Worm (Caenorhabditis elegans) whole organism, L3 larva: ENCODE data around the gene B0348.10.

Source experiments
- R02D3.7 ChIP-seq: fragments of 150-350 bp; optimal IDR thresholded peaks from 2 replicates; lab custom pipeline; 2014; ENCODE audit warnings: missing biosample characterization, missing genetic modification characterization
- aly-2 ChIP-seq: fragments of 150-350 bp; optimal IDR thresholded peaks from 2 replicates; lab custom pipeline; 2014; ENCODE audit warnings: missing biosample characterization, missing genetic modification characterization
- ama-1 ChIP-seq: fragments of 150-350 bp; optimal IDR thresholded peaks from 2 replicates; lab custom pipeline; 2018
- ceh-28 ChIP-seq: fragments of 150-350 bp; optimal IDR thresholded peaks from 2 replicates; lab custom pipeline; 2014; ENCODE audit warnings: missing biosample characterization, missing genetic modification reagents, missing genetic modification characterization
- ceh-82 ChIP-seq: fragments of 150-350 bp; optimal IDR thresholded peaks from 2 replicates; lab custom pipeline; 2014; ENCODE audit warnings: missing biosample characterization, missing genetic modification characterization
- egl-5 ChIP-seq: fragments of 150-350 bp; optimal IDR thresholded peaks from 2 replicates; lab custom pipeline; 2017; ENCODE audit warnings: missing biosample characterization, missing genetic modification reagents, missing genetic modification characterization, inconsistent platforms
- elt-1 ChIP-seq: fragments of 150-350 bp; optimal IDR thresholded peaks from 2 replicates; lab custom pipeline; 2014; ENCODE audit warnings: missing biosample characterization, missing genetic modification characterization
- elt-2 ChIP-seq: sonication (generic microtip); optimal IDR thresholded peaks from 2 replicates; lab custom pipeline; 2016; ENCODE audit warnings: missing genetic modification reagents, mild to moderate bottlenecking, missing genetic modification characterization, missing compliant biosample characterization
- eor-1 ChIP-seq, 2 experiments: fragments of 150-350 bp; optimal IDR thresholded peaks; 2 replicates each; lab custom pipeline; 2014 to 2018; ENCODE audit warnings: missing biosample characterization in 2 of 2, missing genetic modification characterization in 2 of 2
- fkh-10 ChIP-seq: sonication (generic microtip); optimal IDR thresholded peaks from 2 replicates; lab custom pipeline; 2017; ENCODE audit warnings: missing biosample characterization, missing genetic modification reagents, missing genetic modification characterization
- fkh-2 ChIP-seq: fragments of 150-350 bp; optimal IDR thresholded peaks from 2 replicates; lab custom pipeline; 2014; ENCODE audit warnings: missing biosample characterization, missing genetic modification reagents, missing genetic modification characterization
- fos-1 ChIP-seq: fragments of 150-350 bp; optimal IDR thresholded peaks from 2 replicates; lab custom pipeline; 2014; ENCODE audit warnings: missing biosample characterization, missing genetic modification characterization
- hmg-11 ChIP-seq: sonication (generic microtip); optimal IDR thresholded peaks from 2 replicates; lab custom pipeline; 2016; ENCODE audit warnings: missing genetic modification characterization, missing compliant biosample characterization
- jun-1 ChIP-seq: fragments of 150-350 bp; optimal IDR thresholded peaks from 2 replicates; lab custom pipeline; 2014; ENCODE audit warnings: missing biosample characterization, missing genetic modification reagents, missing genetic modification characterization
- lin-15B ChIP-seq: fragments of 150-350 bp; optimal IDR thresholded peaks from 2 replicates; lab custom pipeline; 2014; ENCODE audit warnings: missing biosample characterization, missing genetic modification characterization
- lin-39 ChIP-seq: fragments of 150-350 bp; optimal IDR thresholded peaks from 2 replicates; lab custom pipeline; 2018; ENCODE audit warnings: missing biosample characterization, missing genetic modification reagents, missing genetic modification characterization
- lsy-12 ChIP-seq: sonication (generic microtip); optimal IDR thresholded peaks from 2 replicates; lab custom pipeline; 2016; ENCODE audit warnings: mild to moderate bottlenecking, missing genetic modification characterization, missing compliant biosample characterization
- mdl-1 ChIP-seq: fragments of 150-350 bp; optimal IDR thresholded peaks from 2 replicates; lab custom pipeline; 2014; ENCODE audit warnings: missing biosample characterization, missing genetic modification characterization
- mml-1 ChIP-seq: fragments of 150-350 bp; sonication (generic microtip); optimal IDR thresholded peaks from 3 replicates; lab custom pipeline; 2014; ENCODE audit warnings: missing biosample characterization, missing genetic modification characterization
- nfya-1 ChIP-seq: sonication (generic microtip); optimal IDR thresholded peaks from 2 replicates; lab custom pipeline; 2017; ENCODE audit warnings: missing genetic modification characterization, mild to moderate bottlenecking, missing compliant biosample characterization, antibody characterized with exemption, moderate library complexity; ENCODE audit not compliant: insufficient read depth
- nhr-23 ChIP-seq: fragments of 150-350 bp; optimal IDR thresholded peaks from 2 replicates; lab custom pipeline; 2014; ENCODE audit warnings: missing biosample characterization, missing genetic modification reagents, missing genetic modification characterization
- nhr-237 ChIP-seq: fragments of 150-350 bp; optimal IDR thresholded peaks from 2 replicates; lab custom pipeline; 2014; ENCODE audit warnings: missing biosample characterization, missing genetic modification characterization
- nhr-25 ChIP-seq: sonication (generic microtip); optimal IDR thresholded peaks from 2 replicates; lab custom pipeline; 2017; ENCODE audit warnings: missing biosample characterization, missing genetic modification characterization
- nhr-28 ChIP-seq: fragments of 150-350 bp; optimal IDR thresholded peaks from 2 replicates; lab custom pipeline; 2014; ENCODE audit warnings: missing biosample characterization, missing genetic modification characterization
- nhr-43 ChIP-seq: sonication (generic microtip); optimal IDR thresholded peaks from 2 replicates; lab custom pipeline; 2016; ENCODE audit warnings: mild to moderate bottlenecking, missing genetic modification characterization, missing compliant biosample characterization; ENCODE audit not compliant: poor library complexity, severe bottlenecking
- nhr-67 ChIP-seq: fragments of 150-350 bp; optimal IDR thresholded peaks from 2 replicates; lab custom pipeline; 2014; ENCODE audit warnings: missing biosample characterization, missing genetic modification characterization
- nhr-76 ChIP-seq: fragments of 150-350 bp; sonication (generic microtip); optimal IDR thresholded peaks from 5 replicates; lab custom pipeline; 2014; ENCODE audit warnings: missing biosample characterization, missing genetic modification characterization
- pha-4 ChIP-seq: fragments of 150-350 bp; optimal IDR thresholded peaks from 2 replicates; lab custom pipeline; 2014; ENCODE audit warnings: missing biosample characterization, missing genetic modification reagents, missing genetic modification characterization
- pqm-1 ChIP-seq: fragments of 150-350 bp; optimal IDR thresholded peaks from 2 replicates; lab custom pipeline; 2017; ENCODE audit warnings: missing biosample characterization, missing genetic modification characterization, inconsistent platforms
- sea-2 ChIP-seq: fragments of 150-350 bp; sonication (generic microtip); optimal IDR thresholded peaks from 4 replicates; lab custom pipeline; 2014; ENCODE audit warnings: missing biosample characterization, missing genetic modification reagents, missing genetic modification characterization
- skn-1 ChIP-seq: fragments of 150-350 bp; optimal IDR thresholded peaks from 2 replicates; lab custom pipeline; 2014; ENCODE audit warnings: missing biosample characterization, missing genetic modification characterization
- snpc-4 ChIP-seq: fragments of 150-350 bp; optimal IDR thresholded peaks from 2 replicates; lab custom pipeline; 2014; ENCODE audit warnings: missing biosample characterization, missing genetic modification characterization
- tbx-2 ChIP-seq: sonication (generic microtip); optimal IDR thresholded peaks from 2 replicates; lab custom pipeline; 2016; ENCODE audit warnings: mild to moderate bottlenecking, missing genetic modification characterization, missing compliant biosample characterization
- unc-62 ChIP-seq: fragments of 150-350 bp; sonication (generic microtip); optimal IDR thresholded peaks from 4 replicates; lab custom pipeline; 2014; ENCODE audit warnings: missing biosample characterization, missing genetic modification reagents, missing genetic modification characterization
- zag-1 ChIP-seq: fragments of 150-350 bp; optimal IDR thresholded peaks from 2 replicates; lab custom pipeline; 2014; ENCODE audit warnings: missing biosample characterization, missing genetic modification characterization
- ztf-11 ChIP-seq: fragments of 150-350 bp; optimal IDR thresholded peaks from 2 replicates; lab custom pipeline; 2014; ENCODE audit warnings: missing biosample characterization, missing genetic modification characterization
- ztf-4 ChIP-seq: fragments of 150-350 bp; optimal IDR thresholded peaks from 2 replicates; lab custom pipeline; 2014; ENCODE audit warnings: missing biosample characterization, missing genetic modification characterization

B0348.10 gene

DNA sequence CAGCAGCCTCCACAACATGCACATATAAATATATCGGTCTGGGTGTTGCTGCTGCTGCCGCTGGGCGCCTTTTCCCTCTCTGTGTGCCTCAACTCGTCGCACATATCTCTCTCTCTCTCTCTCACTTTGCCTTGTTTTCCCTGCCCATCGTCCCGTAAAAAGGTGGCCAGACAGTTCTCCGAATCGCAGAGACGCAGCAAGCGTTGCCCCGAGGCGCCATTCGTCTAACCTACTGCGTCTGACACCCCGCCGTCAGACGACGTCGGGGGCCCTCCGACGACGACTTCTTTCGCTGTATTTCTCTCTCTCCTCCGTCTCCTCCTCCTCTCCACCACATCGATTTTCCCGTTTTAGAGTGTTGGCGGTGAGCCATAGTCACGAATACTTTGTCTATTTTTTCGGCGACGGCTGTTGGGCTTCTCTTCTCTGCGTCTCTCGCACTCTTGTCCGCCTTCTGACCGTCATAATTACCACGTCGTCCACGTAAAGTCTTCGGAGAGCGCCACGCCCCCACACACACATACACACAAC is at the start of gene B0348.10:
B0348.10 (minus strand) TSS at position 24 of the 531 bp plus-strand sequence.
- TF ChIP-seq skn-1 (tag; lab: Kevin White, UChicago) (no peak), aly-2 (tag; lab: Kevin White, UChicago) (no peak), eor-1 (tag; optimal IDR thresholded peaks at IDR 0.05; lab: Kevin White, UChicago) (no peak), snpc-4 (tag; lab: Kevin White, UChicago) (no peak), lin-39 (peak; percentile 69), fkh-10 (GFP tag; lab: Kevin White, UChicago) (peak; percentile 45), ceh-28 (tag; lab: Kevin White, UChicago) (peak; percentile 77), fos-1 (tag; lab: Kevin White, UChicago) (peak; percentile 31), lin-15B (tag; lab: Kevin White, UChicago) (peak; percentile 56), elt-2 (peak; percentile 49), nhr-43 (peak; percentile 35), ceh-82 (tag; lab: Kevin White, UChicago) (peak; percentile 15), nhr-237 (no peak), sea-2 (peak; percentile 62), ama-1 (lab: Kevin White, UChicago) (peak; percentile 64), nfya-1 (tag; lab: Kevin White, UChicago) (peak; percentile 75), unc-62 (GFP tag; lab: Kevin White, UChicago) (peak; percentile 65), nhr-25 (peak; percentile 66), tbx-2 (tag; lab: Kevin White, UChicago) (peak; percentile 63), hmg-11 (peak; percentile 92), pha-4 (tag; lab: Kevin White, UChicago) (peak; percentile 51), lsy-12 (peak; percentile 48), nhr-67 (tag; lab: Kevin White, UChicago) (no peak), R02D3.7 (tag; lab: Kevin White, UChicago) (peak; percentile 18), zag-1 (tag; lab: Kevin White, UChicago) (peak; percentile 30), fkh-2 (tag; lab: Kevin White, UChicago) (peak; percentile 69), jun-1 (tag; lab: Kevin White, UChicago) (peak; percentile 13)

DNA sequence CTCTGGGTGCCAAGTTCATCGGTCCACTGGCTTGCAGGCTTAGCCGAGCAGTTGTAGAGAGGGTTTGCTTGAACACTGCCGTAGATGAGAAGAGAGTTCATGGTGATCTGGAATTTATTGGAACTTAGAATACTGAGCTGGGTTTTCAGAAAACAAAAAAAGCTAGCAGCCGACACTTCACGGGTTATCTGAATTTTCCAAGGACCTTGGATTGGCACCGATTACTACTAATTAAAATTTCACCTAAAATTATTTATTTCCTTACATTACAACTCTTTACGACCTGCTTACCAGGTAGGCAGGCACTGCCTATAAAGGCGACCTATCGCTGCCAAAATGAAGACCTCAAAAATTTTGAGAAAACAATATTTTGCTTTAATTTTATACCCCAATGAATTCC is 47.4 kb upstream of the B0348.10 start, which contains the start of gene srt-52:
srt-52 (minus strand) TSS at position 101 of the 400 bp plus-strand sequence.
- no peak for TF ChIP-seq jun-1 (tag; lab: Kevin White, UChicago)
- no peak for TF ChIP-seq nhr-25
- no peak for TF ChIP-seq elt-2
- TF ChIP-seq fos-1 (tag; lab: Kevin White, UChicago), result no peak
- no peak for TF ChIP-seq mml-1 (tag; lab: Kevin White, UChicago)
- TF ChIP-seq ztf-4 (tag; lab: Kevin White, UChicago), result no peak
- no peak for TF ChIP-seq elt-1
- TF ChIP-seq egl-5 (tag; lab: Kevin White, UChicago), result no peak
- no peak for TF ChIP-seq nhr-23 (tag; lab: Kevin White, UChicago)
- TF ChIP-seq nhr-76 (tag; lab: Kevin White, UChicago), result no peak
- TF ChIP-seq pqm-1, result no peak
- TF ChIP-seq ztf-11 (tag; lab: Kevin White, UChicago), result no peak
- no peak for TF ChIP-seq nhr-28 (tag; lab: Kevin White, UChicago)
- TF ChIP-seq sea-2, result no peak
- no peak for TF ChIP-seq aly-2 (tag; lab: Kevin White, UChicago)
- TF ChIP-seq skn-1 (tag; lab: Kevin White, UChicago), result no peak

DNA sequence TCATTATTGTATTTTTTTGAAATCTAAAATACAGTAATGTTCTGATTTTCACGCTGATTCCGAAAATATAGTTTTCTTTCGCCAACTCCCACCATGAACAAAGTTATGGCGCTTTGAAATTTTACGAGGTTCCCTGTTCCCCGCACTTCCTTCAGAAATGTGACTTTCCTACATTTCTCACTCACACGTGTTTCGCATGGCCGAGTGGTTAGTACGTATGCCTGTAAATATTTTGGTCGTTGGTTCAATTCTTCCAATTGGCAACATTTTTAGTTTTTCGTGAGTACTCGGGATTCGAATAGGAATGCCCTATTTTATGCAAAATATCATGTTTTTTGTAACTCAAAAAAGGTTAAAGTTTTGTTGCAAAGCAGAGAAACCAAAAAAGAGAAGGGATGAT is 44.7 kb upstream of the B0348.10 start:
- TF ChIP-seq snpc-4 (tag; lab: Kevin White, UChicago) (no peak), tbx-2 (tag; lab: Kevin White, UChicago) (peak; percentile 45), nhr-76 (tag; lab: Kevin White, UChicago) (peak; percentile 25), mdl-1 (tag; lab: Kevin White, UChicago) (peak; percentile 25), nhr-67 (tag; lab: Kevin White, UChicago) (no peak), nhr-43 (peak; percentile 60), pha-4 (tag; lab: Kevin White, UChicago) (peak; percentile 31), elt-2 (peak; percentile 30), lsy-12 (peak; percentile 57), jun-1 (tag; lab: Kevin White, UChicago) (peak; percentile 7), eor-1 (tag; optimal IDR thresholded peaks at IDR 0.05; lab: Kevin White, UChicago) (no peak), hmg-11 (peak; percentile 21), nfya-1 (tag; lab: Kevin White, UChicago) (peak; percentile 20)
